Fruit fly (Drosophila melanogaster) whole organism: ENCODE data around the gene wit.

Experiments
- Dll ChIP-seq: fragments of >200 bp; optimal IDR thresholded peaks from 2 replicates; lab custom pipeline; 2017
- psq ChIP-seq: fragments of >200 bp; optimal IDR thresholded peaks from 2 replicates; lab custom pipeline; 2017

- TF ChIP-seq psq (lab: Kevin White, UChicago) (no peak), Dll (lab: Kevin White, UChicago) (no peak)
Measured at dm6 chr3L:4088694-4089190, 17.2 kb upstream of the wit start, which contains the start of gene Gad1.
